Worm (Caenorhabditis elegans) whole organism, mixed stage, embryonic: Measurements from ENCODE around the gene srh-128.

Experiments used
- bed-3 ChIP-seq: fragments of 200-800 bp; sonication (Bioruptor generic); optimal IDR thresholded peaks from 3 replicates; lab custom pipeline; 2018; ENCODE audit warnings: mild to moderate bottlenecking, missing genetic modification characterization, moderate library complexity, missing compliant biosample characterization
- blmp-1 ChIP-seq: fragments of 150-350 bp; optimal IDR thresholded peaks from 2 replicates; lab custom pipeline; 2014; ENCODE audit warnings: missing biosample characterization, missing genetic modification characterization
- drap-1 ChIP-seq: fragments of 200-800 bp; sonication (Bioruptor generic); optimal IDR thresholded peaks from 3 replicates; lab custom pipeline; 2018; ENCODE audit warnings: mild to moderate bottlenecking, missing genetic modification characterization, missing compliant biosample characterization
- elt-1 ChIP-seq: sonication (generic microtip); optimal IDR thresholded peaks from 2 replicates; lab custom pipeline; 2017; ENCODE audit warnings: missing genetic modification characterization, mild to moderate bottlenecking, missing compliant biosample characterization, antibody characterized with exemption, moderate library complexity, borderline replicate concordance; ENCODE audit not compliant: insufficient read depth
- ham-2 ChIP-seq: fragments of 200-800 bp; sonication (Bioruptor generic); optimal IDR thresholded peaks from 2 replicates; lab custom pipeline; 2018; ENCODE audit warnings: mild to moderate bottlenecking, missing genetic modification characterization, missing compliant biosample characterization
- lin-13 ChIP-seq: fragments of 150-350 bp; optimal IDR thresholded peaks from 2 replicates; lab custom pipeline; 2014; ENCODE audit warnings: missing biosample characterization, missing genetic modification characterization
- nhr-12 ChIP-seq: fragments of 150-350 bp; optimal IDR thresholded peaks from 2 replicates; lab custom pipeline; 2014; ENCODE audit warnings: missing biosample characterization, missing genetic modification characterization
- nhr-237 ChIP-seq: fragments of 150-350 bp; optimal IDR thresholded peaks from 2 replicates; lab custom pipeline; 2014; ENCODE audit warnings: missing biosample characterization, missing genetic modification characterization
- pha-4 ChIP-seq: fragments of 150-350 bp; optimal IDR thresholded peaks from 2 replicates; lab custom pipeline; 2018; ENCODE audit warnings: missing biosample characterization, missing genetic modification reagents, missing genetic modification characterization
- unc-62 ChIP-seq: fragments of 150-350 bp; optimal IDR thresholded peaks from 2 replicates; lab custom pipeline; 2014; ENCODE audit warnings: missing biosample characterization, missing genetic modification reagents, missing genetic modification characterization
- zip-8 ChIP-seq: fragments of 150-350 bp; optimal IDR thresholded peaks from 2 replicates; lab custom pipeline; 2014; ENCODE audit warnings: missing biosample characterization, missing genetic modification characterization

DNA sequence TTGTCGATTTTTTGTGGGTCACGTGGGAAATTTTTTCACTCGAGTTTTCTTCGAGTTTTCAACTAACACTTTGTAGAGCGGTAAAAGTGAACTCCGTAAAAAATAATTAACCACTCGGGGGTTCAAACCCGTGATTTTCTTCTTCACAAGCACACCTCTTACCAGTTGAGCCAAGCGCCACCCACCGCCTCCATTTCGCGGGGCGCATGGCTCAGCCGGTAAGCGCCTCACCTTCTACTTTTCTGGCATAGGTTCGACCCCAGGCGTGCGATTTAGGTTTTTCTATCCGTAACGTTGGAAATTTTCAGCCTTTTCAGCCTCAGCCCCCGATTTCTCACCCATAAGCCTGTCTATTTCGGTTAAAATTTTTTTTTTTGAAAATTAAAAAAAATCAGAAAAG, 16.9 kb upstream of the srh-128 start:
- TF ChIP-seq ham-2 (no peak), elt-1 (no peak), pha-4 (no peak), zip-8 (tag; lab: Kevin White, UChicago) (no peak), bed-3 (no peak), lin-13 (tag; lab: Kevin White, UChicago) (no peak), unc-62 (GFP tag; lab: Kevin White, UChicago) (no peak), nhr-237 (no peak), nhr-12 (tag; lab: Kevin White, UChicago) (no peak), blmp-1 (tag; lab: Kevin White, UChicago) (no peak), drap-1 (GFP tag; lab: Kevin White, UChicago) (no peak)
